Fruit fly (Drosophila melanogaster) S2 (cell line): Measurements from ENCODE around the gene SMSr.

ENCODE experiments used
- CG8478 ChIP-seq: fragments of >200 bp; optimal IDR thresholded peaks from 2 replicates; lab custom pipeline; 2018
- CTCF ChIP-seq, 2 experiments: fragments of >200 bp; optimal IDR thresholded peaks; 2 replicates each; lab custom pipeline; 2018

dm6 chr3L:7369543-7369942 lies 11.7 kb downstream of the SMSr start, which contains the start of gene akirin:
- TF ChIP-seq CG8478 (lab: Kevin White, UChicago) (no peak), CTCF (optimal IDR thresholded peaks at IDR 0.05; lab: Kevin White, UChicago) (no peak)
